Fruit fly (Drosophila melanogaster): ENCODE results near the gene CG7560.

The CG7560 gene

dm6 chr3L:11375304-11375703 is 49.7 kb upstream of the CG7560 start (continued):
- TF ChIP-seq CG10366 (GFP tag; IDR thresholded peaks at IDR 0.05) (peak; percentile 42; the same call in 1 of the 2 replicates), MTF-1 (GFP tag; optimal IDR thresholded peaks at IDR 0.05; ENCODE audit: borderline replicate concordance) (peak; percentile 59), CG17612 (GFP tag; IDR thresholded peaks at IDR 0.05) (no peak), zfh2 (GFP tag; optimal IDR thresholded peaks at IDR 0.05) (no peak), Six4 (GFP tag; optimal IDR thresholded peaks at IDR 0.05) (peak; percentile 69), crp (GFP tag; optimal IDR thresholded peaks at IDR 0.05) (peak in 1 of 2 experiments; percentile 9), CG31365 (tag; optimal IDR thresholded peaks at IDR 0.05) (no peak), CG9215 (GFP tag; IDR thresholded peaks at IDR 0.05) (no peak), amos (GFP tag; IDR thresholded peaks at IDR 0.05; ENCODE audit: partially characterized antibody) (no peak)

dm6 chr3L:11376224-11376813 is 48.6 kb upstream of the CG7560 start:
- TF ChIP-seq zf30C (GFP tag; optimal IDR thresholded peaks at IDR 0.05) (no peak), CrebB (tag; optimal IDR thresholded peaks at IDR 0.05) (no peak), abd-A (tag; optimal IDR thresholded peaks at IDR 0.05) (peak; percentile 76), Hr51 (GFP tag; optimal IDR thresholded peaks at IDR 0.05) (no peak), CG12769 (tag; optimal IDR thresholded peaks at IDR 0.05) (no peak), CG17328 (GFP tag; IDR thresholded peaks at IDR 0.05) (no peak), CG12659 (GFP tag; optimal IDR thresholded peaks at IDR 0.05) (no peak), E2f2 (GFP tag; IDR thresholded peaks at IDR 0.05) (0 out of 2 replicates have a peak, but pooled peaks have one; percentile 7), Hr78 (GFP tag; optimal IDR thresholded peaks at IDR 0.05) (peak in 1 of 2 experiments; percentile 72), Dbx (GFP tag; IDR thresholded peaks at IDR 0.05) (no peak), dm (GFP tag; optimal IDR thresholded peaks at IDR 0.05) (no peak), CG6813 (GFP tag; optimal IDR thresholded peaks at IDR 0.05) (no peak), CG6683 (GFP tag; optimal IDR thresholded peaks at IDR 0.05) (no peak), crol (GFP tag; IDR thresholded peaks at IDR 0.05) (peak; percentile 70), Nf-YA (GFP tag; IDR thresholded peaks at IDR 0.05) (no peak), sr (GFP tag; IDR thresholded peaks at IDR 0.05) (no peak), BtbVII (GFP tag; optimal IDR thresholded peaks at IDR 0.05) (no peak), CG10543 (GFP tag; optimal IDR thresholded peaks at IDR 0.05) (peak; percentile 62), Med (GFP tag) (peak; percentile 56), Fer1 (GFP tag; optimal IDR thresholded peaks at IDR 0.05) (no peak), repo (GFP tag; optimal IDR thresholded peaks at IDR 0.05) (no peak), Awh (GFP tag; IDR thresholded peaks at IDR 0.05) (no peak), ci (GFP tag; IDR thresholded peaks at IDR 0.05) (peak; percentile 38; the same call in 1 of the 3 replicates), Abd-B (GFP tag; optimal IDR thresholded peaks at IDR 0.05) (peak; percentile 1), CkIIα-i1 (GFP tag; IDR thresholded peaks at IDR 0.05) (no peak), kah (GFP tag; optimal IDR thresholded peaks at IDR 0.05) (no peak), eyg (GFP tag; optimal IDR thresholded peaks at IDR 0.05) (no peak), fd102C (GFP tag; optimal IDR thresholded peaks at IDR 0.05) (no peak), ttk (GFP tag; IDR thresholded peaks at IDR 0.05) (no peak), CG34376 (GFP tag; optimal IDR thresholded peaks at IDR 0.05) (peak; percentile 44), CG31388 (GFP tag; optimal IDR thresholded peaks at IDR 0.05) (no peak), Rfx (GFP tag; IDR thresholded peaks at IDR 0.05) (no peak), Sry-δ (GFP tag; optimal IDR thresholded peaks at IDR 0.05) (no peak), Ssrp (tag; optimal IDR thresholded peaks at IDR 0.05) (no peak), sim (GFP tag; IDR thresholded peaks at IDR 0.05) (no peak), CG15479 (GFP tag; optimal IDR thresholded peaks at IDR 0.05) (no peak), Bdp1 (GFP tag; optimal IDR thresholded peaks at IDR 0.05) (no peak), chinmo (GFP tag; IDR thresholded peaks at IDR 0.05; ENCODE audit: partially characterized antibody) (0 out of 4 replicates have a peak, but pooled peaks have one; percentile 20), Hand (GFP tag; optimal IDR thresholded peaks at IDR 0.05) (no peak)
